Worm (Caenorhabditis elegans) whole organism, late embryonic: Measurements from ENCODE around the gene jamp-1.

Experiments
- ceh-31 ChIP-seq: sonication (generic microtip); optimal IDR thresholded peaks from 2 replicates; lab custom pipeline; 2016; ENCODE audit warnings: missing genetic modification characterization, missing compliant biosample characterization
- ets-4 ChIP-seq: sonication (generic microtip); optimal IDR thresholded peaks from 2 replicates; lab custom pipeline; 2016; ENCODE audit warnings: missing genetic modification characterization, missing compliant biosample characterization
- lin-11 ChIP-seq: fragments of 200-800 bp; sonication (Bioruptor generic); optimal IDR thresholded peaks from 2 replicates; lab custom pipeline; 2018; ENCODE audit warnings: mild to moderate bottlenecking, missing genetic modification characterization, missing compliant biosample characterization
- pha-2 ChIP-seq: sonication (generic microtip); optimal IDR thresholded peaks from 2 replicates; lab custom pipeline; 2017; ENCODE audit warnings: mild to moderate bottlenecking, missing genetic modification characterization, missing compliant biosample characterization
- syd-9 ChIP-seq: sonication (generic microtip); optimal IDR thresholded peaks from 2 replicates; lab custom pipeline; 2016; ENCODE audit warnings: mild to moderate bottlenecking, missing genetic modification characterization, moderate library complexity, missing compliant biosample characterization

DNA sequence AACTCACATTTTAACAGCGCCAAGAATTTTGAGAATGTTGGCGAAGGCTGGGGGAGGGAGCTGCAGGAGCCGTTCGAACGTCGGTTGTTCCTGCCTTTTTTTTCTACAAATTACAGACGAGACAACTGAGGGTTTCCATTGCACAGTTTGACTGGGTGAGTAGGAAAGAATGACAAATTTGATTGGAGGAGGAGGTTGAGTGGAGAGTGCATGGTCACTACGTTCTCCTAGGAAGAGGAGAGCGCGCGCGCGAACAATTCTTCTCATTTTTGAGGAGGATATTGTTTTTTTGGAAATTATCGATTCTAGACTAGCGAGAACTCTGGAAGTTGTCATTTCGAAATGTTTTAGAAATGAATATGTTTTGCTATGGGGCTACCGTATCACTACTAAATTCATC lies 16.3 kb downstream of the jamp-1 start, which contains the start of gene dhs-17:
- TF ChIP-seq ets-4 (tag; lab: Kevin White, UChicago) (no peak), ceh-31 (no peak), syd-9 (tag; lab: Kevin White, UChicago) (no peak), lin-11 (tag; lab: Kevin White, UChicago) (no peak), pha-2 (no peak)
